Worm (Caenorhabditis elegans): ENCODE data around the gene srz-37.

ce11 chrIV:3526831-3527404 lies 45.3 kb upstream of the srz-37 start, which contains the start of gene M57.2:
- no peak for TF ChIP-seq nhr-102 (tag; optimal IDR thresholded peaks at IDR 0.05)
- TF ChIP-seq aly-2 (tag; optimal IDR thresholded peaks at IDR 0.05): no peak
- TF ChIP-seq zfp-3 (GFP tag; conservative IDR thresholded peaks at IDR 0.05): no peak
- no peak for TF ChIP-seq nhr-48 (tag; optimal IDR thresholded peaks at IDR 0.05)
